Fruit fly (Drosophila melanogaster): ENCODE results near the gene mnb.

The mnb gene

dm6 chrX:17845820-17846379 is 41.1 kb downstream of the mnb start:
- no peak for TF ChIP-seq insv (optimal IDR thresholded peaks at IDR 0.05)

- TF ChIP-seq ttk (optimal IDR thresholded peaks at IDR 0.05) (no peak), insv (optimal IDR thresholded peaks at IDR 0.05) (no peak), h (optimal IDR thresholded peaks at IDR 0.05) (no peak), psq (optimal IDR thresholded peaks at IDR 0.05) (no peak), Sin3A (optimal IDR thresholded peaks at IDR 0.05) (no peak), Myc (optimal IDR thresholded peaks at IDR 0.05) (no peak)
These were observed 42.4 kb downstream of the mnb start, which contains the start of the genes CG8142 and Ucp4A for dm6 chrX:17844623-17845022. Gene CG8142 (minus strand): TSS chrX:17844704. Gene Ucp4A (plus strand): TSS chrX:17844949.

dm6 chrX:17841923-17842322 is 45.1 kb downstream of the mnb start, which contains the start of gene Taf9:
Gene Taf9 (plus strand): TSS chrX:17842161.
- TF ChIP-seq psq (optimal IDR thresholded peaks at IDR 0.05) (no peak), insv (optimal IDR thresholded peaks at IDR 0.05) (no peak), Sin3A (optimal IDR thresholded peaks at IDR 0.05) (no peak), Myc (optimal IDR thresholded peaks at IDR 0.05) (no peak), ttk (optimal IDR thresholded peaks at IDR 0.05) (no peak), h (optimal IDR thresholded peaks at IDR 0.05) (no peak)

- no peak for TF ChIP-seq ttk (optimal IDR thresholded peaks at IDR 0.05)
- no peak for TF ChIP-seq psq (optimal IDR thresholded peaks at IDR 0.05)
- no peak for TF ChIP-seq h (optimal IDR thresholded peaks at IDR 0.05)
- no peak for TF ChIP-seq Myc (optimal IDR thresholded peaks at IDR 0.05)
- TF ChIP-seq Sin3A (optimal IDR thresholded peaks at IDR 0.05): no peak
- TF ChIP-seq insv (optimal IDR thresholded peaks at IDR 0.05): no peak
These were observed 50.5 kb downstream of the mnb start for dm6 chrX:17836420-17836932.

- TF ChIP-seq h (optimal IDR thresholded peaks at IDR 0.05): no peak
- TF ChIP-seq ttk (optimal IDR thresholded peaks at IDR 0.05): no peak
- TF ChIP-seq Myc (optimal IDR thresholded peaks at IDR 0.05): no peak
- no peak for TF ChIP-seq insv (optimal IDR thresholded peaks at IDR 0.05)
- no peak for TF ChIP-seq Sin3A (optimal IDR thresholded peaks at IDR 0.05)
- TF ChIP-seq psq (optimal IDR thresholded peaks at IDR 0.05): no peak
These were observed 52.3 kb downstream of the mnb start for dm6 chrX:17834754-17835153.

dm6 chrX:17833986-17834385 is 53.0 kb downstream of the mnb start:
- TF ChIP-seq insv (optimal IDR thresholded peaks at IDR 0.05) (no peak), Sin3A (optimal IDR thresholded peaks at IDR 0.05) (no peak), psq (optimal IDR thresholded peaks at IDR 0.05) (no peak), Myc (optimal IDR thresholded peaks at IDR 0.05) (no peak), h (optimal IDR thresholded peaks at IDR 0.05) (no peak), ttk (optimal IDR thresholded peaks at IDR 0.05) (no peak)

dm6 chrX:17832163-17833014 is 54.6 kb downstream of the mnb start:
- TF ChIP-seq Myc (optimal IDR thresholded peaks at IDR 0.05): no peak
- TF ChIP-seq h (optimal IDR thresholded peaks at IDR 0.05): no peak
- no peak for TF ChIP-seq insv (optimal IDR thresholded peaks at IDR 0.05)

- TF ChIP-seq Myc (optimal IDR thresholded peaks at IDR 0.05) (no peak), ttk (optimal IDR thresholded peaks at IDR 0.05) (no peak), psq (optimal IDR thresholded peaks at IDR 0.05) (no peak), insv (optimal IDR thresholded peaks at IDR 0.05) (no peak), Sin3A (optimal IDR thresholded peaks at IDR 0.05) (no peak), h (optimal IDR thresholded peaks at IDR 0.05) (no peak)
These were observed 56.4 kb downstream of the mnb start, which contains the start of gene CG6398 for dm6 chrX:17830644-17831043. Gene CG6398 (plus strand): TSS chrX:17830828.

- TF ChIP-seq ttk (optimal IDR thresholded peaks at IDR 0.05) (no peak), Myc (optimal IDR thresholded peaks at IDR 0.05) (no peak), Sin3A (optimal IDR thresholded peaks at IDR 0.05) (no peak), psq (optimal IDR thresholded peaks at IDR 0.05) (no peak)
These were observed 56.8 kb downstream of the mnb start for dm6 chrX:17830211-17830616.

- TF ChIP-seq insv (optimal IDR thresholded peaks at IDR 0.05): no peak
- TF ChIP-seq ttk (optimal IDR thresholded peaks at IDR 0.05): no peak
These were observed 57.7 kb downstream of the mnb start for dm6 chrX:17829083-17829997.

dm6 chrX:17828298-17829033 is 58.6 kb downstream of the mnb start:
- no peak for TF ChIP-seq insv (optimal IDR thresholded peaks at IDR 0.05)
- no peak for TF ChIP-seq Sin3A (optimal IDR thresholded peaks at IDR 0.05)
- TF ChIP-seq psq (optimal IDR thresholded peaks at IDR 0.05): no peak
- TF ChIP-seq ttk (optimal IDR thresholded peaks at IDR 0.05): no peak
- no peak for TF ChIP-seq h (optimal IDR thresholded peaks at IDR 0.05)
- no peak for TF ChIP-seq Myc (optimal IDR thresholded peaks at IDR 0.05)

All from Kc167 (cell line).